Fruit fly (Drosophila melanogaster) whole organism, embryonic: ENCODE results near the gene Cralbp.

Experiments used
- C15 ChIP-seq: fragments of 200-800 bp; sonication (Bioruptor generic); IDR thresholded peaks from 3 replicates; pipeline ENCODE4 v1.3.6; 2022; ENCODE audit warnings: missing biosample characterization, missing genetic modification characterization
- CG10462 ChIP-seq: fragments of 200-800 bp; sonication (Bioruptor generic); optimal IDR thresholded peaks from 2 replicates; lab custom pipeline; 2016; ENCODE audit warnings: missing biosample characterization, missing genetic modification characterization
- CG10565 ChIP-seq: fragments of 200-800 bp; sonication (Bioruptor generic); optimal IDR thresholded peaks from 3 replicates; lab custom pipeline; 2016; ENCODE audit warnings: missing biosample characterization, mild to moderate bottlenecking, missing genetic modification characterization
- CG11398 ChIP-seq: fragments of 200-800 bp; sonication (Bioruptor generic); optimal IDR thresholded peaks from 2 replicates; lab custom pipeline; 2016; ENCODE audit warnings: missing biosample characterization, missing genetic modification characterization
- CG13123 ChIP-seq: fragments of 200-800 bp; sonication (Bioruptor generic); optimal IDR thresholded peaks from 2 replicates; lab custom pipeline; 2016; ENCODE audit warnings: missing biosample characterization, missing genetic modification characterization
- CG14667 ChIP-seq: fragments of 200-800 bp; sonication (Bioruptor generic); IDR thresholded peaks from 2 replicates; pipeline ENCODE4 v1.3.6; 2022; ENCODE audit warnings: missing biosample characterization, missing genetic modification characterization
- CG17328 ChIP-seq: fragments of 200-800 bp; sonication (Bioruptor generic); IDR thresholded peaks from 2 replicates; pipeline ENCODE4 v1.3.6; 2022; ENCODE audit warnings: missing biosample characterization, missing genetic modification characterization
- CG17912 ChIP-seq: fragments of 200-800 bp; sonication (Bioruptor generic); optimal IDR thresholded peaks from 2 replicates; lab custom pipeline; 2018; ENCODE audit warnings: missing biosample characterization, mild to moderate bottlenecking, missing genetic modification characterization
- CG1792 ChIP-seq: fragments of 200-800 bp; sonication (Bioruptor generic); optimal IDR thresholded peaks from 2 replicates; lab custom pipeline; 2016; ENCODE audit warnings: missing biosample characterization, missing genetic modification characterization
- CG32532 ChIP-seq: fragments of 200-800 bp; sonication (Bioruptor generic); IDR thresholded peaks from 2 replicates; pipeline ENCODE4 v1.3.6; 2022; ENCODE audit warnings: missing biosample characterization, missing genetic modification characterization
- CG42726 ChIP-seq: fragments of 200-800 bp; sonication (Bioruptor generic); IDR thresholded peaks from 2 replicates; pipeline ENCODE4 v1.3.6; 2022; ENCODE audit warnings: missing biosample characterization, missing genetic modification characterization; ENCODE audit not compliant: partially characterized antibody
- CG4328 ChIP-seq: fragments of 200-800 bp; sonication (Bioruptor generic); optimal IDR thresholded peaks from 3 replicates; lab custom pipeline; 2017; ENCODE audit warnings: missing biosample characterization, missing genetic modification reagents, missing genetic modification characterization
- CG4360 ChIP-seq: fragments of 200-800 bp; sonication (Bioruptor generic); IDR thresholded peaks from 2 replicates; pipeline ENCODE4 v1.3.6; 2022; ENCODE audit warnings: missing biosample characterization, missing genetic modification characterization
- CG7357 ChIP-seq: fragments of 200-800 bp; sonication (Bioruptor generic); IDR thresholded peaks from 3 replicates; pipeline ENCODE4 v1.3.6; 2022; ENCODE audit warnings: missing biosample characterization, missing genetic modification characterization
- CG7839 ChIP-seq: fragments of 200-800 bp; sonication (Bioruptor generic); optimal IDR thresholded peaks from 3 replicates; lab custom pipeline; 2018; ENCODE audit warnings: missing biosample characterization, mild to moderate bottlenecking, missing genetic modification characterization, moderate library complexity
- CG7987 ChIP-seq: fragments of 200-800 bp; sonication (Bioruptor generic); optimal IDR thresholded peaks from 2 replicates; lab custom pipeline; 2018; ENCODE audit warnings: missing biosample characterization, mild to moderate bottlenecking, missing genetic modification characterization, moderate library complexity
- CG9932 ChIP-seq: fragments of 200-800 bp; sonication (Bioruptor generic); IDR thresholded peaks from 2 replicates; pipeline ENCODE4 v1.3.6; 2022; ENCODE audit warnings: missing biosample characterization, missing genetic modification characterization
- CrebB ChIP-seq: fragments of 200-800 bp; sonication (Bioruptor generic); optimal IDR thresholded peaks from 3 replicates; lab custom pipeline; 2018; ENCODE audit warnings: missing biosample characterization, mild to moderate bottlenecking, missing genetic modification characterization
- Dbx ChIP-seq: fragments of 200-800 bp; sonication (Bioruptor generic); IDR thresholded peaks from 3 replicates; pipeline ENCODE4 v1.3.6; 2022; ENCODE audit warnings: missing biosample characterization, missing genetic modification characterization
- Dll ChIP-seq: fragments of 200-800 bp; sonication (Bioruptor generic); IDR thresholded peaks from 4 replicates; pipeline ENCODE4 v1.3.6; 2022; ENCODE audit warnings: missing biosample characterization, missing genetic modification characterization; ENCODE audit not compliant: partially characterized antibody
- Eip74EF ChIP-seq, 2 experiments: fragments of 200-800 bp in 1 of 2; fragments of >200 bp in 1 of 2; sonication (Bioruptor generic) in 1 of 2; optimal IDR thresholded peaks; 2 replicates each; lab custom pipeline; 2017 to 2019; ENCODE audit warnings: missing biosample characterization in 2 of 2, missing genetic modification characterization in 2 of 2, mild to moderate bottlenecking in 1 of 2, moderate library complexity in 1 of 2
- Hr3 ChIP-seq: fragments of 200-800 bp; sonication (Bioruptor generic); optimal IDR thresholded peaks from 3 replicates; lab custom pipeline; 2016; ENCODE audit warnings: missing biosample characterization, missing genetic modification characterization
- Hr51 ChIP-seq, 2 experiments: fragments of 200-800 bp; sonication (Bioruptor generic); optimal IDR thresholded peaks; 2 replicates in 1 of 2; 3 replicates in 1 of 2; lab custom pipeline; 2016 to 2018; ENCODE audit warnings: missing biosample characterization in 2 of 2, missing genetic modification characterization in 2 of 2, mild to moderate bottlenecking in 1 of 2, moderate library complexity in 1 of 2
- Lpt ChIP-seq: fragments of >200 bp; optimal IDR thresholded peaks from 2 replicates; lab custom pipeline; 2018; ENCODE audit warnings: missing biosample characterization, missing genetic modification characterization
- NC2α ChIP-seq: fragments of 200-800 bp; sonication (Bioruptor generic); optimal IDR thresholded peaks from 2 replicates; lab custom pipeline; 2016; ENCODE audit warnings: missing biosample characterization, missing genetic modification characterization
- NFAT ChIP-seq: fragments of 200-800 bp; sonication (Bioruptor generic); IDR thresholded peaks from 2 replicates; pipeline ENCODE4 v1.3.6; 2022; ENCODE audit warnings: missing biosample characterization, missing genetic modification characterization
- Nf-YC ChIP-seq: fragments of 200-800 bp; optimal IDR thresholded peaks from 3 replicates; lab custom pipeline; 2019; ENCODE audit warnings: missing biosample characterization, mild to moderate bottlenecking, missing genetic modification characterization, moderate library complexity
- NfI ChIP-seq: fragments of 200-800 bp; sonication (Bioruptor generic); optimal IDR thresholded peaks from 3 replicates; lab custom pipeline; 2018; ENCODE audit warnings: missing biosample characterization, mild to moderate bottlenecking, missing genetic modification characterization, moderate library complexity
- Rx ChIP-seq: fragments of 200-800 bp; sonication (Bioruptor generic); IDR thresholded peaks from 2 replicates; pipeline ENCODE4 v1.3.6; 2022; ENCODE audit warnings: missing biosample characterization, missing genetic modification characterization
- Side ChIP-seq: fragments of 200-800 bp; sonication (Bioruptor generic); optimal IDR thresholded peaks from 2 replicates; lab custom pipeline; 2016; ENCODE audit warnings: missing biosample characterization, missing genetic modification characterization
- Sox102F ChIP-seq: fragments of 200-800 bp; sonication (Bioruptor generic); optimal IDR thresholded peaks from 2 replicates; lab custom pipeline; 2018; ENCODE audit warnings: missing biosample characterization, mild to moderate bottlenecking, missing genetic modification characterization, moderate library complexity
- Ssrp ChIP-seq: fragments of 200-800 bp; sonication (Bioruptor generic); optimal IDR thresholded peaks from 2 replicates; lab custom pipeline; 2018; ENCODE audit warnings: missing biosample characterization, mild to moderate bottlenecking, missing genetic modification characterization, moderate library complexity
- Tbp ChIP-seq: fragments of >200 bp; optimal IDR thresholded peaks from 2 replicates; lab custom pipeline; 2018; ENCODE audit warnings: missing biosample characterization, missing genetic modification characterization
- YL-1 ChIP-seq: fragments of 200-800 bp; sonication (Bioruptor generic); optimal IDR thresholded peaks from 3 replicates; lab custom pipeline; 2017; ENCODE audit warnings: missing biosample characterization, mild to moderate bottlenecking, missing genetic modification characterization
- al ChIP-seq: fragments of 200-800 bp; sonication (Bioruptor generic); IDR thresholded peaks from 2 replicates; pipeline ENCODE4 v1.3.6; 2022; ENCODE audit warnings: missing biosample characterization, missing genetic modification characterization
- ci ChIP-seq: fragments of 200-800 bp; sonication (Bioruptor generic); IDR thresholded peaks from 3 replicates; pipeline ENCODE4 v1.3.6; 2022; ENCODE audit warnings: missing biosample characterization, missing genetic modification characterization
- crp ChIP-seq, 2 experiments: fragments of 200-800 bp; sonication (Bioruptor generic); optimal IDR thresholded peaks; 2 replicates in 1 of 2; 3 replicates in 1 of 2; lab custom pipeline; 2017; ENCODE audit warnings: missing biosample characterization in 2 of 2, missing genetic modification characterization in 2 of 2, mild to moderate bottlenecking in 1 of 2, moderate library complexity in 1 of 2
- esg ChIP-seq: fragments of 200-800 bp; sonication (Bioruptor generic); conservative IDR thresholded peaks from 2 replicates; pipeline ENCODE4 v1.3.6; 2022; ENCODE audit warnings: missing biosample characterization, missing genetic modification characterization
- hb ChIP-seq: fragments of 200-800 bp; sonication (Bioruptor generic); IDR thresholded peaks from 3 replicates; pipeline ENCODE4 v1.3.6; 2022; ENCODE audit warnings: missing biosample characterization, missing genetic modification characterization; ENCODE audit not compliant: partially characterized antibody
- knrl ChIP-seq: fragments of 200-800 bp; sonication (Bioruptor generic); IDR thresholded peaks from 3 replicates; pipeline ENCODE4 v1.3.6; 2022; ENCODE audit warnings: missing biosample characterization, missing genetic modification characterization; ENCODE audit not compliant: partially characterized antibody
- nerfin-2 ChIP-seq: fragments of 200-800 bp; sonication (Bioruptor generic); IDR thresholded peaks from 2 replicates; pipeline ENCODE4 v1.3.6; 2022; ENCODE audit warnings: missing biosample characterization, missing genetic modification characterization; ENCODE audit not compliant: partially characterized antibody
- nom ChIP-seq: fragments of 200-800 bp; sonication (Bioruptor generic); optimal IDR thresholded peaks from 2 replicates; lab custom pipeline; 2017; ENCODE audit warnings: missing biosample characterization, missing genetic modification characterization, mild to moderate bottlenecking, moderate library complexity, missing genetic modification reagents
- org-1 ChIP-seq: fragments of 200-800 bp; sonication (Bioruptor generic); optimal IDR thresholded peaks from 2 replicates; lab custom pipeline; 2017; ENCODE audit warnings: missing biosample characterization, missing genetic modification characterization
- otp ChIP-seq: fragments of 200-800 bp; sonication (Bioruptor generic); IDR thresholded peaks from 3 replicates; pipeline ENCODE4, ENCODE4 v1.3.6; 2022; ENCODE audit warnings: missing biosample characterization, missing genetic modification characterization
- pan ChIP-seq, 4 experiments: fragments of >200 bp in 3 of 4; fragments of 200-800 bp in 1 of 4; sonication (Bioruptor generic) in 1 of 4; optimal IDR thresholded peaks in 3 of 4; IDR thresholded peaks in 1 of 4; 2 replicates each; pipeline versions ENCODE4 v1.3.6 to Lab custom; 2017 to 2022; ENCODE audit warnings: missing biosample characterization in 2 of 4, missing genetic modification characterization in 2 of 4, mixed read lengths in 1 of 4
- peb ChIP-seq: fragments of 200-800 bp; sonication (Bioruptor generic); IDR thresholded peaks from 2 replicates; pipeline ENCODE4 v1.3.6; 2022; ENCODE audit warnings: missing biosample characterization, missing genetic modification characterization
- sd ChIP-seq: fragments of 200-800 bp; sonication (Bioruptor generic); optimal IDR thresholded peaks from 3 replicates; lab custom pipeline; 2018; ENCODE audit warnings: missing biosample characterization, mild to moderate bottlenecking, missing genetic modification characterization, moderate library complexity
- trem ChIP-seq: fragments of 200-800 bp; optimal IDR thresholded peaks from 3 replicates; lab custom pipeline; 2019; ENCODE audit warnings: missing biosample characterization, mild to moderate bottlenecking, missing genetic modification characterization, moderate library complexity

The Cralbp gene

DNA sequence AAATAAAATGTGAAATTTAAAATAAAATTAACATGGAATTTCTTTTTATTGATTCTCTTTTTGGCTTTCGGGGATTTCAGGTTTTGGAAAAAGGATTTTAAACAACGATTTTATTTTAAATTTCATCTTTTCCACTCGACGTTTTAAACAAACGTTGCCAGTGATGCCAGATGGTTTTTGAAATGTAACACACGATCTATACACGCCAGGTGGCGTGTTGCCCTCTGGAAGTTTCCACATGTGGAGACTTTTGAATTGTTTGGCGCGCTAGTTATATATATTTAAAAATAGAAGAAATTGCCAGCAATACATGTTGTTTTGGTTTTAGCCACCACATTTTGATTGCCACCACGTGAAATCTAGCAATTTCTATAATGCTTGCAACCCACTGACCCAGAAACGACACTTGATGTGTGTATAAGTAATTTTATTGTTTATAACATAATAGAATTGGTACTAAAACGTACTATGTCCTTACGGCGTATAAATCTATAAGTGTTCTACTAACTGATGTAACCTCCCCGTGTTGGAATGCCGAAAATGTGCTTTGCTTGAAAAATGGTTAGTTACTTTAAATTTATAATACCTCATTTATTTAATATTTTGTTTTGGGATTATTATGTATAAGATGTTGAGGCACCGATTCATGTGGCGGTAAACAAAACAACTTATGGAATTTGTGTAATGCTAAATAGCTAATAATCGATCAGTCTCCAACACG, 36.7 kb downstream of the Cralbp start (continued):
- TF ChIP-seq sd (no peak), org-1 (no peak), C15 (GFP tag; lab: Robert Waterston, UW) (no peak), Nf-YC (tag; lab: Kevin White, UChicago) (peak; percentile 29), knrl (GFP tag; lab: Robert Waterston, UW) (peak; percentile 39; the same call in 1 of the 3 replicates), Hr3 (GFP tag; lab: Kevin White, UChicago) (no peak), CG11398 (GFP tag; lab: Kevin White, UChicago) (no peak), Ssrp (tag; lab: Kevin White, UChicago) (no peak), CG7357 (GFP tag; lab: Robert Waterston, UW) (no peak), esg (no peak), pan (optimal IDR thresholded peaks at IDR 0.05; lab: Kevin White, UChicago) (no peak), pan (GFP tag; optimal IDR thresholded peaks at IDR 0.05 in 1 of 2, IDR thresholded peaks at IDR 0.05 in 1 of 2) (no peak), Rx (GFP tag; lab: Robert Waterston, UW) (no peak), CG4328 (GFP tag; lab: Kevin White, UChicago) (no peak), ci (GFP tag; lab: Robert Waterston, UW) (0 out of 3 replicates have a peak, but pooled peaks have one; percentile 27), CG10565 (no peak), CG7839 (tag; lab: Kevin White, UChicago) (no peak), CG42726 (GFP tag; lab: Robert Waterston, UW) (peak; percentile 64), CG7987 (GFP tag; lab: Kevin White, UChicago) (no peak), CrebB (tag; lab: Kevin White, UChicago) (no peak), CG13123 (GFP tag; lab: Kevin White, UChicago) (no peak), CG17328 (GFP tag; lab: Robert Waterston, UW) (no peak), Tbp (no peak), Dll (GFP tag; lab: Robert Waterston, UW) (no peak), trem (tag; lab: Kevin White, UChicago) (peak; percentile 74), CG10462 (no peak), Side (GFP tag; lab: Kevin White, UChicago) (no peak), CG9932 (no peak; the same call in 1 of the 2 replicates), hb (GFP tag; lab: Robert Waterston, UW) (no peak), peb (GFP tag; lab: Robert Waterston, UW) (no peak), NFAT (peak; percentile 80), otp (GFP tag; lab: Robert Waterston, UW) (no peak), nom (GFP tag; lab: Kevin White, UChicago) (no peak), NfI (GFP tag; lab: Kevin White, UChicago) (peak; percentile 14), al (GFP tag; lab: Robert Waterston, UW) (no peak), nerfin-2 (GFP tag; lab: Robert Waterston, UW) (no peak), Hr51 (GFP tag; optimal IDR thresholded peaks at IDR 0.05; lab: Kevin White, UChicago) (no peak), YL-1 (GFP tag; lab: Kevin White, UChicago) (peak; percentile 34), CG14667 (GFP tag; lab: Robert Waterston, UW) (no peak), Sox102F (GFP tag; lab: Kevin White, UChicago) (no peak), CG17912 (peak; percentile 57), Eip74EF (GFP tag; optimal IDR thresholded peaks at IDR 0.05; lab: Kevin White, UChicago) (no peak), CG1792 (GFP tag; lab: Kevin White, UChicago) (no peak), crp (GFP tag; optimal IDR thresholded peaks at IDR 0.05; lab: Kevin White, UChicago) (peak in 1 of 2 experiments; percentile 16), Dbx (0 out of 3 replicates have a peak, but pooled peaks have one; percentile 25), Lpt (GFP tag; lab: Kevin White, UChicago) (no peak), CG4360 (GFP tag; lab: Robert Waterston, UW) (peak; percentile 9; the same call in 1 of the 2 replicates), NC2α (GFP tag; lab: Kevin White, UChicago) (no peak), CG32532 (GFP tag; lab: Robert Waterston, UW) (peak; percentile 26; the same call in 1 of the 2 replicates)
